Fruit fly (Drosophila melanogaster): ENCODE results near the gene Sec10.

The Sec10 gene

DNA sequence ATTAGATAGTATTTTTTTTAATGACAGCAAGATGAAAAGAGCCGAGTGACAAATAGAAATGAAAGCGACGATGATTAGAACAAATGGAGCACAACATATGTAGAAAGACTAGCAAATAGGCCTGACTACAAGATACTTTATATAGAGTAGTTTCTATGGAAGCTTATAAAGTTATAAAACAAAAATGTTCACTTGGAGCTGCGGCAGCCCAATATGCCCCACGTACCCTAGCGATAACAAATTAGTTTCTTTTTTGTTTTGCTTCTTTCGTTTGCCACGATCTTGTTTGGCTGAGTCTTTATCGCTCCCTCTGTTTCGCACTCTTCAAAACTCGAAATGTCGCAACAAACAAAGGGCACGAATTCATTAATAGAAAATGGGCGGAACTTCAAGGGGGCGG, 33.9 kb upstream of the Sec10 start:
- TF ChIP-seq Ets96B (tag; optimal IDR thresholded peaks at IDR 0.05) (no peak), Hr4 (GFP tag; optimal IDR thresholded peaks at IDR 0.05) (peak; percentile 26), vri (GFP tag; optimal IDR thresholded peaks at IDR 0.05) (no peak), Hr39 (GFP tag; optimal IDR thresholded peaks at IDR 0.05) (no peak), CG32006 (GFP tag; optimal IDR thresholded peaks at IDR 0.05) (peak; percentile 17), Sox102F (GFP tag; optimal IDR thresholded peaks at IDR 0.05) (no peak), net (GFP tag; optimal IDR thresholded peaks at IDR 0.05) (no peak), dsx (GFP tag; optimal IDR thresholded peaks at IDR 0.05; ENCODE audit: poor library complexity, severe bottlenecking) (no peak), CG8119 (GFP tag; IDR thresholded peaks at IDR 0.05) (0 out of 3 replicates have a peak, but pooled peaks have one; percentile 17), pdm3 (GFP tag; optimal IDR thresholded peaks at IDR 0.05) (peak; percentile 5), eg (GFP tag; IDR thresholded peaks at IDR 0.05) (0 out of 3 replicates have a peak, but pooled peaks have one; percentile 15)

DNA sequence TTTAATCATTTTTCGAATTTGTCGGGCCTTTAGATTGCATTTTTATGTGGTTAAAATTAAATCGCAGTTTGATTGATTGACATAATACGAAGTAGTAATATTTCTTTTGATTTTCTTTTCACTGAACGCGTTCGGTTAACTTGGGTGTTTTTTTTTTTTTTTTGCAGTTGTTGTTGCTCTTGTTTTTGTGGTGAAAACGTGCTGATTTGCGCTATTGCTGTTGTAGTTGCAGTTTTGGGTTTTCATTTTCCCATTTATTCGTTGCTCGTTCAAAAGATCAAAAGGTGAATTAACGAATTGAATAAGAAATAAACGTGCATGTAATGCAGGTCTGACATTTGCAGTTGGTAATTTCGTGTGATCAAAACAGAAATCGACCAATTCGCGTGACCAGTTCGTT, 33.2 kb upstream of the Sec10 start:
- TF ChIP-seq CG7368 (GFP tag; optimal IDR thresholded peaks at IDR 0.05) (no peak), fkh (GFP tag; optimal IDR thresholded peaks at IDR 0.05) (no peak), CG10669 (GFP tag; optimal IDR thresholded peaks at IDR 0.05) (no peak), CG10631 (GFP tag; optimal IDR thresholded peaks at IDR 0.05) (no peak), Ets96B (tag; optimal IDR thresholded peaks at IDR 0.05) (no peak), Smox (GFP tag; optimal IDR thresholded peaks at IDR 0.05) (no peak), CG6792 (GFP tag; optimal IDR thresholded peaks at IDR 0.05) (no peak), fd59A (GFP tag; optimal IDR thresholded peaks at IDR 0.05) (no peak), CG1621 (tag; optimal IDR thresholded peaks at IDR 0.05) (no peak), CG8119 (GFP tag; IDR thresholded peaks at IDR 0.05) (no peak), dac (GFP tag; optimal IDR thresholded peaks at IDR 0.05) (no peak), lz (GFP tag; optimal IDR thresholded peaks at IDR 0.05) (no peak)

- peak; percentile 61 for TF ChIP-seq fkh (GFP tag; optimal IDR thresholded peaks at IDR 0.05)
- no peak for TF ChIP-seq CG6854 (GFP tag; optimal IDR thresholded peaks at IDR 0.05)
Observed at dm6 chr3R:24102387-24102786, 32.2 kb upstream of the Sec10 start.

DNA sequence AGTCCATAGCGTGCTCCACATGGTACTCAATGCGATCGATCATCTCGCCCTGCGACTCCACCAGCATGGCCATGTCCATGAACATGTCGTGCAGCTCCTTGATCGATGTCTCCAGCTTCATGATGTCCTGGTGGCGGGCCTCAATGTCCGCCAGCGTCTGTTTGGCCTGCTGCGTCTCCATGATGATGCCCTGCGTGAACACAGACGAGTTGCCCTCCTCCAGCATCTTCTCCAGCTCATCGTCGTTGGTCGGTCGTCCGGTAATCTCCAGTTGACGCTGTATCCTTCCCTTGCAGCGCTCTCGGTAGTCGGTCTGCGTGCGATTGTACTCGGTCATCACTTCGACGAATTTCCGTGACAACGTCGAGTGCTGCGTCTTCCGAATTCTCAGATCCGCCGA, 30.9 kb upstream of the Sec10 start:
- TF ChIP-seq vri (GFP tag; optimal IDR thresholded peaks at IDR 0.05) (no peak), Sox15 (GFP tag; optimal IDR thresholded peaks at IDR 0.05) (no peak), Ets21C (GFP tag; optimal IDR thresholded peaks at IDR 0.05) (no peak), CG7368 (GFP tag; optimal IDR thresholded peaks at IDR 0.05) (no peak), fd85E (GFP tag; optimal IDR thresholded peaks at IDR 0.05) (no peak), CG10669 (GFP tag; optimal IDR thresholded peaks at IDR 0.05) (no peak), Blimp-1 (GFP tag; optimal IDR thresholded peaks at IDR 0.05) (no peak), CG15336 (GFP tag; IDR thresholded peaks at IDR 0.05) (no peak), CG6276 (GFP tag; optimal IDR thresholded peaks at IDR 0.05) (no peak), CG6808 (GFP tag; optimal IDR thresholded peaks at IDR 0.05) (no peak), esn (GFP tag; optimal IDR thresholded peaks at IDR 0.05) (no peak), pdm3 (GFP tag; optimal IDR thresholded peaks at IDR 0.05) (no peak), Gug (GFP tag; IDR thresholded peaks at IDR 0.05) (no peak), Hr4 (GFP tag; optimal IDR thresholded peaks at IDR 0.05) (no peak), CG11294 (GFP tag; IDR thresholded peaks at IDR 0.05) (no peak), CG6854 (GFP tag; optimal IDR thresholded peaks at IDR 0.05) (no peak)

DNA sequence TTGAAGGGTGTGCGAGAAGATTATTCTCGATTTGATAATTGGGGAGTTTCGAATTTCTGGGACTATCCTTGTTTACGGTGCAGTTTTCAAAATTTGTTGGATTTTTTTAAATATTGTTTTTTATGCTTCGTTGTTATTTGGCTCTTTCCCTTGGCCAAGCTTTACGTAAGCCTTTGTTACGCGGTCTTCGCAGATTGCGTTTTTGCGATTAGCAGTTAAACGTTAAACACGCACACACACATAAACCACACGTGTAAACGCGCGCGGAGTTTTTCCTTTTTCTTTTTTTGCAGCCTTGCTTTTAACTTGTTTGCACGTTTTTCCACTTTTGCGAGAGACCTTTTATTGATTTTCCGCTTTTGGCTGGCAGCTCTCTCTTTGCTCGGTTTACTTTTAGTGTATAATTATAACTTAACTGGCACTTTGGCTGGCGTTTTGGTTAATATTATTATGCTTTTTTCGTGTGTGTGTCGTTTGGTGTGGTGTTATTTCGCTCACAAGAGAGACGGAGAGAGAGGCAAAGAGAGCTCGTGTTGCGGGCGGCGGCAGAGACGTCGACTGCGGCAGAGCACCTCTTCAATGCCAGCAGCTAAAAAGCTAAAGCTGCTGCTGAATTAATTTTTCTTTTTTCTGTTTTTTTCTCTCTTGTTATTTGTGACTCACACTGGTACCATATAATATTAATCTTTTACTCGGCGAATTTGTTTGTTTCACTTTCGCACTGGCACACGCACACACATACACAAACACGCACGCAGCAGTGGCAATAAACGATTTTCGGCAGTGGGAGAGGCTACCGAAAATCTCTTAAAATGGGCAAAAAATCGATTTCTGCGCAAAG, 29.9 kb upstream of the Sec10 start:
- TF ChIP-seq Eip78C (GFP tag) (peak; percentile 74), Hr38 (GFP tag; optimal IDR thresholded peaks at IDR 0.05) (no peak), CG6854 (GFP tag; optimal IDR thresholded peaks at IDR 0.05) (peak; percentile 28), ss (GFP tag; optimal IDR thresholded peaks at IDR 0.05) (peak; percentile 12 to 23), Blimp-1 (GFP tag; optimal IDR thresholded peaks at IDR 0.05) (peak; percentile 18)
